Worm (Caenorhabditis elegans): Measurements from ENCODE around the gene smvt-1.

ce11 chrX:2595757-2596059 is 46.9 kb upstream of the smvt-1 start:
- TF ChIP-seq nhr-11 (tag; optimal IDR thresholded peaks at IDR 0.05) = no peak
- no peak for TF ChIP-seq che-1 (tag; optimal IDR thresholded peaks at IDR 0.05)
- TF ChIP-seq ets-4 (tag; optimal IDR thresholded peaks at IDR 0.05) = no peak
- TF ChIP-seq sdc-2 (tag; optimal IDR thresholded peaks at IDR 0.05) = no peak
- no peak for TF ChIP-seq ceh-48 (tag; optimal IDR thresholded peaks at IDR 0.05)
- TF ChIP-seq ceh-30 (tag; optimal IDR thresholded peaks at IDR 0.05) = no peak
- TF ChIP-seq tbx-7 (tag; optimal IDR thresholded peaks at IDR 0.05) = no peak
- no peak for TF ChIP-seq unc-86 (tag; optimal IDR thresholded peaks at IDR 0.05)
- TF ChIP-seq fkh-10 (GFP tag; optimal IDR thresholded peaks at IDR 0.05) = no peak
- no peak for TF ChIP-seq C08G9.2 (tag; optimal IDR thresholded peaks at IDR 0.05)
